Fruit fly (Drosophila melanogaster) whole organism, larva: ENCODE data around the gene vsg.

Experiments
- noc ChIP-seq: fragments of 200-800 bp; sonication (Bioruptor generic); optimal IDR thresholded peaks from 3 replicates; lab custom pipeline; 2019; ENCODE audit warnings: missing biosample characterization, mild to moderate bottlenecking, missing genetic modification characterization, moderate library complexity

vsg gene

dm6 chr3L:9762036-9762597 lies 48.0 kb downstream of the vsg start:
- TF ChIP-seq noc = peak; percentile 67

dm6 chr3L:9763389-9763917 lies 49.3 kb downstream of the vsg start, which contains the start of gene Ae2:
Gene Ae2 (plus strand): TSS chr3L:9763544.
- no peak for TF ChIP-seq noc

- TF ChIP-seq noc = no peak
Observed at dm6 chr3L:9764307-9764706, 50.2 kb downstream of the vsg start.

dm6 chr3L:9764915-9765709 lies 51.0 kb downstream of the vsg start:
- TF ChIP-seq noc = no peak

dm6 chr3L:9765710-9766005 lies 51.5 kb downstream of the vsg start:
- TF ChIP-seq noc = no peak

dm6 chr3L:9766364-9766763 lies 52.2 kb downstream of the vsg start:
- no peak for TF ChIP-seq noc
